Fruit fly (Drosophila melanogaster) whole organism, embryonic: ENCODE data around the gene enc.

Experiments
- Ada2b ChIP-seq: fragments of 200-800 bp; sonication (Bioruptor generic); IDR thresholded peaks from 2 replicates; pipeline ENCODE4 v1.3.6; 2022; ENCODE audit warnings: missing biosample characterization, missing genetic modification characterization
- Aef1 ChIP-seq: fragments of 200-800 bp; sonication (Bioruptor generic); IDR thresholded peaks from 3 replicates; pipeline ENCODE4 v1.3.6; 2022; ENCODE audit warnings: missing biosample characterization, missing genetic modification characterization
- Awh ChIP-seq: fragments of 200-800 bp; sonication (Bioruptor generic); IDR thresholded peaks from 2 replicates; pipeline ENCODE4, ENCODE4 v1.3.6; 2022; ENCODE audit warnings: missing biosample characterization, missing genetic modification characterization
- C15 ChIP-seq: fragments of 200-800 bp; sonication (Bioruptor generic); IDR thresholded peaks from 3 replicates; pipeline ENCODE4 v1.3.6; 2022; ENCODE audit warnings: missing biosample characterization, missing genetic modification characterization
- CG10267 ChIP-seq: fragments of 200-800 bp; sonication (Bioruptor generic); optimal IDR thresholded peaks from 2 replicates; lab custom pipeline; 2018; ENCODE audit warnings: missing biosample characterization, mild to moderate bottlenecking, missing genetic modification characterization, moderate library complexity
- CG14965 ChIP-seq: fragments of 200-800 bp; sonication (Bioruptor generic); optimal IDR thresholded peaks from 2 replicates; lab custom pipeline; 2016; ENCODE audit warnings: missing biosample characterization, missing genetic modification characterization, borderline replicate concordance
- CG15073 ChIP-seq: fragments of 200-800 bp; sonication (Bioruptor generic); optimal IDR thresholded peaks from 2 replicates; lab custom pipeline; 2016; ENCODE audit warnings: missing biosample characterization, missing genetic modification characterization
- CG18262 ChIP-seq: fragments of 200-800 bp; optimal IDR thresholded peaks from 3 replicates; lab custom pipeline; 2019; ENCODE audit warnings: missing biosample characterization, mild to moderate bottlenecking, missing genetic modification characterization, moderate library complexity
- CG2678 ChIP-seq: fragments of 200-800 bp; sonication (Bioruptor generic); optimal IDR thresholded peaks from 3 replicates; lab custom pipeline; 2019; ENCODE audit warnings: missing biosample characterization, mild to moderate bottlenecking, missing genetic modification characterization, moderate library complexity
- CG31388 ChIP-seq: fragments of 200-800 bp; sonication (Bioruptor generic); optimal IDR thresholded peaks from 2 replicates; lab custom pipeline; 2016; ENCODE audit warnings: missing biosample characterization, missing genetic modification characterization
- CG4328 ChIP-seq: fragments of 200-800 bp; sonication (Bioruptor generic); optimal IDR thresholded peaks from 3 replicates; lab custom pipeline; 2017; ENCODE audit warnings: missing biosample characterization, missing genetic modification reagents, missing genetic modification characterization
- CG4854 ChIP-seq: fragments of 200-800 bp; sonication (Bioruptor generic); optimal IDR thresholded peaks from 2 replicates; lab custom pipeline; 2016; ENCODE audit warnings: missing biosample characterization, missing genetic modification characterization, inconsistent platforms
- CG6689 ChIP-seq: fragments of 200-800 bp; sonication (Bioruptor generic); IDR thresholded peaks from 2 replicates; pipeline ENCODE4 v1.3.6; 2022; ENCODE audit warnings: missing biosample characterization, missing genetic modification characterization
- CG8478 ChIP-seq: fragments of >200 bp; optimal IDR thresholded peaks from 2 replicates; lab custom pipeline; 2018
- CkIIα-i1 ChIP-seq: fragments of 200-800 bp; sonication (Bioruptor generic); IDR thresholded peaks from 2 replicates; pipeline ENCODE4 v1.3.6; 2022; ENCODE audit warnings: missing biosample characterization, missing genetic modification characterization
- CoRest ChIP-seq: fragments of 200-800 bp; sonication (Bioruptor generic); optimal IDR thresholded peaks from 3 replicates; lab custom pipeline; 2018; ENCODE audit warnings: missing biosample characterization, mild to moderate bottlenecking, missing genetic modification characterization, moderate library complexity
- Fer2 ChIP-seq: fragments of 200-800 bp; sonication (Bioruptor generic); optimal IDR thresholded peaks from 2 replicates; lab custom pipeline; 2018; ENCODE audit warnings: missing biosample characterization, mild to moderate bottlenecking, missing genetic modification characterization, moderate library complexity
- Gsc ChIP-seq: fragments of 200-800 bp; sonication (Bioruptor generic); IDR thresholded peaks from 2 replicates; pipeline ENCODE4 v1.3.6; 2022; ENCODE audit warnings: missing biosample characterization, missing genetic modification characterization
- HLH3B ChIP-seq: fragments of 200-800 bp; sonication (Bioruptor generic); IDR thresholded peaks from 2 replicates; pipeline ENCODE4 v1.3.6; 2022; ENCODE audit warnings: missing biosample characterization, missing genetic modification characterization
- Hr3 ChIP-seq: fragments of 200-800 bp; sonication (Bioruptor generic); optimal IDR thresholded peaks from 3 replicates; lab custom pipeline; 2016; ENCODE audit warnings: missing biosample characterization, missing genetic modification characterization
- Hr39 ChIP-seq: fragments of >200 bp; optimal IDR thresholded peaks from 2 replicates; lab custom pipeline; 2017
- Oaz ChIP-seq: fragments of 200-800 bp; sonication (Bioruptor generic); IDR thresholded peaks from 2 replicates; pipeline ENCODE4 v1.3.6; 2022; ENCODE audit warnings: missing biosample characterization, missing genetic modification characterization
- Side ChIP-seq: fragments of 200-800 bp; sonication (Bioruptor generic); optimal IDR thresholded peaks from 2 replicates; lab custom pipeline; 2016; ENCODE audit warnings: missing biosample characterization, missing genetic modification characterization
- Sin3A ChIP-seq: fragments of >200 bp; optimal IDR thresholded peaks from 2 replicates; lab custom pipeline; 2018
- Sox100B ChIP-seq: fragments of 200-800 bp; sonication (Bioruptor generic); optimal IDR thresholded peaks from 3 replicates; lab custom pipeline; 2018; ENCODE audit warnings: missing biosample characterization, mild to moderate bottlenecking, missing genetic modification characterization
- Spps ChIP-seq: fragments of 200-800 bp; sonication (Bioruptor generic); optimal IDR thresholded peaks from 2 replicates; lab custom pipeline; 2018; ENCODE audit warnings: missing biosample characterization, mild to moderate bottlenecking, missing genetic modification characterization
- Sry-β ChIP-seq: fragments of 200-800 bp; sonication (Bioruptor generic); optimal IDR thresholded peaks from 2 replicates; lab custom pipeline; 2018; ENCODE audit warnings: missing biosample characterization, mild to moderate bottlenecking, missing genetic modification characterization, moderate library complexity
- YL-1 ChIP-seq: fragments of 200-800 bp; sonication (Bioruptor generic); optimal IDR thresholded peaks from 3 replicates; lab custom pipeline; 2017; ENCODE audit warnings: missing biosample characterization, mild to moderate bottlenecking, missing genetic modification characterization
- bigmax ChIP-seq: fragments of 200-800 bp; sonication (Bioruptor generic); optimal IDR thresholded peaks from 2 replicates; lab custom pipeline; 2018; ENCODE audit warnings: missing biosample characterization, mild to moderate bottlenecking, missing genetic modification characterization
- btn ChIP-seq: fragments of 200-800 bp; sonication (Bioruptor generic); optimal IDR thresholded peaks from 2 replicates; lab custom pipeline; 2016; ENCODE audit warnings: missing biosample characterization, missing genetic modification characterization
- chif ChIP-seq, 2 experiments: fragments of 200-800 bp; sonication (Bioruptor generic); optimal IDR thresholded peaks; 3 replicates each; lab custom pipeline; 2016; ENCODE audit warnings: missing biosample characterization in 2 of 2, missing genetic modification characterization in 2 of 2
- chinmo ChIP-seq: fragments of 200-800 bp; sonication (Bioruptor generic); IDR thresholded peaks from 4 replicates; pipeline ENCODE4 v1.3.6; 2022; ENCODE audit warnings: missing biosample characterization, missing genetic modification characterization; ENCODE audit not compliant: partially characterized antibody
- chm ChIP-seq: fragments of 200-800 bp; sonication (Bioruptor generic); IDR thresholded peaks from 2 replicates; pipeline ENCODE4 v1.3.6; 2022; ENCODE audit warnings: missing biosample characterization, missing genetic modification characterization
- danr ChIP-seq: fragments of 200-800 bp; sonication (Bioruptor generic); IDR thresholded peaks from 2 replicates; pipeline ENCODE4 v1.3.6; 2022; ENCODE audit warnings: missing biosample characterization, missing genetic modification characterization
- dm ChIP-seq: fragments of 200-800 bp; sonication (Bioruptor generic); optimal IDR thresholded peaks from 3 replicates; lab custom pipeline; 2016; ENCODE audit warnings: missing biosample characterization, missing genetic modification characterization
- fd3F ChIP-seq: fragments of 200-800 bp; sonication (Bioruptor generic); optimal IDR thresholded peaks from 2 replicates; lab custom pipeline; 2018; ENCODE audit warnings: missing biosample characterization, mild to moderate bottlenecking, missing genetic modification characterization, moderate library complexity
- insv ChIP-seq, 2 experiments: fragments of 200-800 bp; sonication (Bioruptor generic); optimal IDR thresholded peaks; 3 replicates each; lab custom pipeline; 2016 to 2018; ENCODE audit warnings: missing biosample characterization in 2 of 2, missing genetic modification characterization in 2 of 2
- kah ChIP-seq: fragments of 200-800 bp; sonication (Bioruptor generic); optimal IDR thresholded peaks from 2 replicates; lab custom pipeline; 2018; ENCODE audit warnings: missing biosample characterization, mild to moderate bottlenecking, missing genetic modification characterization
- kni ChIP-seq: fragments of 200-800 bp; sonication (Bioruptor generic); optimal IDR thresholded peaks from 3 replicates; lab custom pipeline; 2017; ENCODE audit warnings: mild to moderate bottlenecking, missing biosample characterization, missing genetic modification reagents, missing genetic modification characterization
- nom ChIP-seq: fragments of 200-800 bp; sonication (Bioruptor generic); optimal IDR thresholded peaks from 2 replicates; lab custom pipeline; 2017; ENCODE audit warnings: missing biosample characterization, missing genetic modification characterization, mild to moderate bottlenecking, moderate library complexity, missing genetic modification reagents
- phol ChIP-seq: fragments of 200-800 bp; sonication (Bioruptor generic); optimal IDR thresholded peaks from 3 replicates; lab custom pipeline; 2018; ENCODE audit warnings: missing biosample characterization, mild to moderate bottlenecking, missing genetic modification characterization, moderate library complexity
- pita ChIP-seq: fragments of 200-800 bp; sonication (Bioruptor generic); optimal IDR thresholded peaks from 2 replicates; lab custom pipeline; 2017; ENCODE audit warnings: missing biosample characterization, mild to moderate bottlenecking, missing genetic modification characterization
- prd ChIP-seq, 3 experiments: fragments of >200 bp in 2 of 3; fragments of 200-800 bp in 1 of 3; sonication (Bioruptor generic) in 1 of 3; optimal IDR thresholded peaks in 2 of 3; IDR thresholded peaks in 1 of 3; 2 replicates in 2 of 3; 3 replicates in 1 of 3; pipeline versions ENCODE4 v1.3.6 to Lab custom; 2017 to 2022; ENCODE audit warnings: missing biosample characterization in 1 of 3, missing genetic modification characterization in 1 of 3
- rib ChIP-seq: fragments of 200-800 bp; sonication (Bioruptor generic); IDR thresholded peaks from 2 replicates; pipeline ENCODE4 v1.3.6; 2022; ENCODE audit warnings: missing biosample characterization, missing genetic modification characterization
- row ChIP-seq: fragments of 200-800 bp; sonication (Bioruptor generic); IDR thresholded peaks from 3 replicates; pipeline ENCODE4 v1.3.6; 2022; ENCODE audit warnings: missing biosample characterization, missing genetic modification characterization
- sisA ChIP-seq: fragments of 200-800 bp; sonication (Bioruptor generic); IDR thresholded peaks from 2 replicates; pipeline ENCODE4 v1.3.6; 2022; ENCODE audit warnings: missing biosample characterization, missing genetic modification characterization
- slp2 ChIP-seq: fragments of 200-800 bp; sonication (Bioruptor generic); optimal IDR thresholded peaks from 2 replicates; lab custom pipeline; 2016; ENCODE audit warnings: missing biosample characterization, missing genetic modification characterization
- sna ChIP-seq: fragments of 200-800 bp; sonication (Bioruptor generic); IDR thresholded peaks from 2 replicates; pipeline ENCODE4 v1.3.6; 2022; ENCODE audit warnings: missing biosample characterization, missing genetic modification characterization; ENCODE audit not compliant: partially characterized antibody
- tgo ChIP-seq: fragments of 200-800 bp; sonication (Bioruptor generic); IDR thresholded peaks from 3 replicates; pipeline ENCODE4 v1.3.6; 2022; ENCODE audit warnings: missing biosample characterization, missing genetic modification characterization
- tup ChIP-seq: fragments of 200-800 bp; sonication (Bioruptor generic); optimal IDR thresholded peaks from 2 replicates; lab custom pipeline; 2016; ENCODE audit warnings: missing biosample characterization, mild to moderate bottlenecking, missing genetic modification characterization, moderate library complexity

enc gene

DNA sequence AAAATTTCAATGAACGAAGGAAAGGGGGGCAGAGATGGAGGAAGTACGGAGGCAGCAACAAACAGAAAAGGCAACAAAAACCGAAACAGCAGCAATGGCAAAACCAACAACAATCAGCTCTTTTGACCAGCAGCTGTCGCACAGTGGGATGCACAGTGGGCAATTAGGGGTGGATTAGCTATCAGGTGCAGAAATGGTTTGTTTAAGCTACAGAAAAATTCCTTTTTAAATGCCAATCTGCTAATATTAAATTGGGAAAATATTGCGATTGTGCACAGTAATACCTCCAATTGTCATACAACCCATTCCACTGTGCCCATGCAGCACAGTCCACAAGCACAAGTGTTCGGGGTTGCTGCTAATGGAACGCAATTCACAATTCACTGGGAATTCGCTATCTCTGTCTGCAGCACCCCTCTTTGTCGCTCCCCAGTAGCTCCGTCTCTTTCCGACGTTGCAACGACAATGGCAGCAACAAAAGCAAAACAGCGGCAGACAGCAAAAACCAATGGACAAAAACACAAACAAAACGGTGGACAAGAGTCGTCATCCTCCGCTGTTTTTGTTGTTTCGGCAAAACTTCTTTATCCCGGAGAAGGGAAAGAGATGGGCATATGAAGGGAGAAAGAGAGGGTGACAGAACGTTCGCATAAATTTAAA is 33.3 kb upstream of the enc start (continued):
- TF ChIP-seq sisA (GFP tag; lab: Robert Waterston, UW) (peak; percentile 97), prd (optimal IDR thresholded peaks at IDR 0.05; lab: Kevin White, UChicago) (no peak), prd (GFP tag; IDR thresholded peaks at IDR 0.05; lab: Robert Waterston, UW) (peak; percentile 99), chinmo (GFP tag; lab: Robert Waterston, UW) (0 out of 4 replicates have a peak, but pooled peaks have one; percentile 41), kah (GFP tag; lab: Kevin White, UChicago) (peak; percentile 58), Oaz (GFP tag; lab: Robert Waterston, UW) (peak; percentile 93), HLH3B (GFP tag; lab: Robert Waterston, UW) (peak; percentile 96), Awh (GFP tag; lab: Robert Waterston, UW) (peak; percentile 97), phol (tag; lab: Kevin White, UChicago) (peak; percentile 88), CG15073 (GFP tag; lab: Kevin White, UChicago) (peak; percentile 73), CoRest (peak; percentile 88), btn (GFP tag; lab: Kevin White, UChicago) (peak; percentile 91), nom (GFP tag; lab: Kevin White, UChicago) (peak; percentile 80), pita (no peak), Spps (tag; lab: Kevin White, UChicago) (peak; percentile 71), chm (GFP tag; lab: Robert Waterston, UW) (peak; percentile 93), YL-1 (GFP tag; lab: Kevin White, UChicago) (peak; percentile 52), CG31388 (GFP tag; lab: Kevin White, UChicago) (peak; percentile 66), Aef1 (GFP tag; lab: Robert Waterston, UW) (peak; percentile 94), Gsc (GFP tag; lab: Robert Waterston, UW) (peak; percentile 92), Sox100B (GFP tag; lab: Kevin White, UChicago) (peak; percentile 72), dm (GFP tag; lab: Kevin White, UChicago) (peak; percentile 89), kni (GFP tag; lab: Kevin White, UChicago) (peak; percentile 15), CG4854 (GFP tag; lab: Kevin White, UChicago) (peak; percentile 55), rib (GFP tag; lab: Robert Waterston, UW) (peak; percentile 81), CG18262 (peak; percentile 90), Hr3 (GFP tag; lab: Kevin White, UChicago) (peak; percentile 92), CG6689 (peak; percentile 97), Sry-β (GFP tag; lab: Kevin White, UChicago) (no peak), CkIIα-i1 (GFP tag; lab: Robert Waterston, UW) (peak; percentile 89), tgo (GFP tag; lab: Robert Waterston, UW) (peak; percentile 97), CG14965 (GFP tag; lab: Kevin White, UChicago) (peak; percentile 80), insv (GFP tag; optimal IDR thresholded peaks at IDR 0.05; lab: Kevin White, UChicago) (peak; percentile 34 to 35), Ada2b (GFP tag; lab: Robert Waterston, UW) (peak; percentile 96), tup (GFP tag; lab: Kevin White, UChicago) (peak; percentile 88), Hr39 (no peak), bigmax (GFP tag; lab: Kevin White, UChicago) (no peak), Sin3A (lab: Kevin White, UChicago) (no peak), CG8478 (lab: Kevin White, UChicago) (peak; percentile 75), CG2678 (peak; percentile 85), row (peak; percentile 94), Side (GFP tag; lab: Kevin White, UChicago) (peak; percentile 93), fd3F (peak; percentile 83), C15 (GFP tag; lab: Robert Waterston, UW) (peak; percentile 89), chif (GFP tag; optimal IDR thresholded peaks at IDR 0.05; lab: Kevin White, UChicago) (peak; percentile 96 to 97), sna (GFP tag; lab: Robert Waterston, UW) (peak; percentile 39; the same call in 1 of the 2 replicates), Fer2 (tag; lab: Kevin White, UChicago) (no peak), CG4328 (no peak), danr (GFP tag; lab: Robert Waterston, UW) (peak; percentile 90), slp2 (GFP tag; lab: Kevin White, UChicago) (peak; percentile 94), CG10267 (peak; percentile 77)
